Worm (Caenorhabditis elegans) whole organism, L1 larva: Measurements from ENCODE around the gene F10C2.3.

Source experiments
- C04F5.9 ChIP-seq: sonication (generic microtip); optimal IDR thresholded peaks from 2 replicates; lab custom pipeline; 2016; ENCODE audit warnings: missing genetic modification characterization, missing compliant biosample characterization
- ama-1 ChIP-seq: fragments of 150-350 bp; optimal IDR thresholded peaks from 2 replicates; lab custom pipeline; 2014
- blmp-1 ChIP-seq: fragments of 150-350 bp; optimal IDR thresholded peaks from 2 replicates; lab custom pipeline; 2014; ENCODE audit warnings: missing biosample characterization, missing genetic modification characterization
- ces-1 ChIP-seq: fragments of 150-350 bp; optimal IDR thresholded peaks from 2 replicates; lab custom pipeline; 2014; ENCODE audit warnings: missing biosample characterization, missing genetic modification reagents, missing genetic modification characterization
- dpl-1 ChIP-seq, 3 experiments: fragments of 150-350 bp in 2 of 3; sonication (generic microtip) in 1 of 3; optimal IDR thresholded peaks; 2 replicates each; lab custom pipeline; 2014 to 2017; ENCODE audit warnings: missing biosample characterization in 3 of 3, missing genetic modification characterization in 3 of 3, missing genetic modification reagents in 3 of 3
- efl-1 ChIP-seq, 4 experiments: fragments of 150-350 bp; optimal IDR thresholded peaks in 3 of 4; peaks in 1 of 4; 1 replicate in 1 of 4; 2 replicates in 3 of 4; lab custom pipeline; 2014; ENCODE audit warnings: missing biosample characterization in 2 of 4, missing genetic modification characterization in 2 of 4, missing genetic modification reagents in 2 of 4
- elt-2 ChIP-seq: sonication (generic microtip); optimal IDR thresholded peaks from 2 replicates; lab custom pipeline; 2016; ENCODE audit warnings: missing genetic modification characterization, mild to moderate bottlenecking, inconsistent platforms, missing compliant biosample characterization, missing genetic modification reagents
- elt-3 ChIP-seq, 6 experiments: fragments of 150-350 bp in 1 of 6; sonication (generic microtip); optimal IDR thresholded peaks; 2 replicates each; lab custom pipeline; 2017 to 2018; ENCODE audit warnings: missing biosample characterization in 6 of 6, missing genetic modification characterization in 6 of 6, inconsistent platforms in 1 of 6
- ets-5 ChIP-seq: fragments of 200-800 bp; sonication (Bioruptor generic); IDR thresholded peaks from 2 replicates; pipeline ENCODE4 v1.3.6; 2022; ENCODE audit warnings: missing genetic modification characterization, missing compliant biosample characterization
- fos-1 ChIP-seq: fragments of 150-350 bp; optimal IDR thresholded peaks from 2 replicates; lab custom pipeline; 2014; ENCODE audit warnings: missing biosample characterization, missing genetic modification characterization
- hpl-2 ChIP-seq: fragments of 150-350 bp; optimal IDR thresholded peaks from 2 replicates; lab custom pipeline; 2014; ENCODE audit warnings: missing biosample characterization, missing genetic modification reagents, missing genetic modification characterization
- irx-1 ChIP-seq: sonication (generic microtip); optimal IDR thresholded peaks from 2 replicates; lab custom pipeline; 2016; ENCODE audit warnings: missing genetic modification characterization, missing compliant biosample characterization
- isw-1 ChIP-seq: fragments of 200-800 bp; sonication (Bioruptor generic); IDR thresholded peaks from 2 replicates; pipeline ENCODE4 v1.3.6; 2022; ENCODE audit warnings: missing genetic modification characterization, missing compliant biosample characterization
- jun-1 ChIP-seq: fragments of 150-350 bp; optimal IDR thresholded peaks from 2 replicates; lab custom pipeline; 2014; ENCODE audit warnings: missing biosample characterization, missing genetic modification reagents, missing genetic modification characterization
- lin-14 ChIP-seq: fragments of 200-800 bp; sonication (Bioruptor generic); optimal IDR thresholded peaks from 2 replicates; lab custom pipeline; 2018; ENCODE audit warnings: mild to moderate bottlenecking, missing genetic modification characterization, moderate library complexity, missing compliant biosample characterization
- lin-35 ChIP-seq, 2 experiments: fragments of 150-350 bp; optimal IDR thresholded peaks; 2 replicates each; lab custom pipeline; 2014; ENCODE audit warnings: missing biosample characterization in 2 of 2, missing genetic modification characterization in 2 of 2, missing genetic modification reagents in 2 of 2
- lir-3 ChIP-seq: sonication (generic microtip); optimal IDR thresholded peaks from 2 replicates; lab custom pipeline; 2016; ENCODE audit warnings: mild to moderate bottlenecking, missing genetic modification characterization, moderate library complexity, missing compliant biosample characterization; ENCODE audit not compliant: poor library complexity
- lsy-2 ChIP-seq, 2 experiments: fragments of 150-350 bp; optimal IDR thresholded peaks; 2 replicates each; lab custom pipeline; 2014; ENCODE audit warnings: missing biosample characterization in 2 of 2, missing genetic modification characterization in 2 of 2
- mdl-1 ChIP-seq, 2 experiments: fragments of 150-350 bp; optimal IDR thresholded peaks; 2 replicates each; lab custom pipeline; 2014 to 2017; ENCODE audit warnings: missing biosample characterization in 2 of 2, missing genetic modification characterization in 2 of 2, inconsistent platforms in 1 of 2
- mef-2 ChIP-seq: fragments of 150-350 bp; optimal IDR thresholded peaks from 2 replicates; lab custom pipeline; 2014; ENCODE audit warnings: missing biosample characterization, missing genetic modification characterization
- mep-1 ChIP-seq: fragments of 150-350 bp; optimal IDR thresholded peaks from 2 replicates; lab custom pipeline; 2014; ENCODE audit warnings: missing biosample characterization, missing genetic modification characterization
- nhr-12 ChIP-seq: sonication (generic microtip); optimal IDR thresholded peaks from 2 replicates; lab custom pipeline; 2017; ENCODE audit warnings: missing biosample characterization, missing genetic modification characterization
- nhr-20 ChIP-seq: sonication (generic microtip); optimal IDR thresholded peaks from 2 replicates; lab custom pipeline; 2016; ENCODE audit warnings: mild to moderate bottlenecking, missing genetic modification characterization, missing compliant biosample characterization
- nhr-71 ChIP-seq: sonication (generic microtip); optimal IDR thresholded peaks from 2 replicates; lab custom pipeline; 2016; ENCODE audit warnings: mild to moderate bottlenecking, missing genetic modification characterization, moderate library complexity, missing compliant biosample characterization
- nhr-77 ChIP-seq: fragments of 150-350 bp; optimal IDR thresholded peaks from 2 replicates; lab custom pipeline; 2014; ENCODE audit warnings: missing biosample characterization, missing genetic modification characterization
- nhr-84 ChIP-seq: sonication (generic microtip); optimal IDR thresholded peaks from 2 replicates; lab custom pipeline; 2017; ENCODE audit warnings: missing biosample characterization, missing genetic modification characterization
- nhr-85 ChIP-seq: sonication (generic microtip); peaks from one replicate; lab custom pipeline; 2016; ENCODE audit warnings: missing genetic modification characterization, inconsistent platforms, missing compliant biosample characterization
- pag-3 ChIP-seq: sonication (generic microtip); optimal IDR thresholded peaks from 2 replicates; lab custom pipeline; 2017; ENCODE audit warnings: missing genetic modification characterization, mild to moderate bottlenecking, missing compliant biosample characterization, antibody characterized with exemption, borderline replicate concordance; ENCODE audit not compliant: insufficient read depth
- skn-1 ChIP-seq: fragments of 150-350 bp; optimal IDR thresholded peaks from 2 replicates; lab custom pipeline; 2014; ENCODE audit warnings: missing biosample characterization, missing genetic modification characterization
- snu-23 ChIP-seq: sonication (generic microtip); optimal IDR thresholded peaks from 2 replicates; lab custom pipeline; 2016; ENCODE audit warnings: missing genetic modification characterization, missing compliant biosample characterization
- swsn-7 ChIP-seq: sonication (generic microtip); optimal IDR thresholded peaks from 2 replicates; lab custom pipeline; 2016; ENCODE audit warnings: missing genetic modification characterization, missing compliant biosample characterization
- tlp-1 ChIP-seq: fragments of 150-350 bp; optimal IDR thresholded peaks from 2 replicates; lab custom pipeline; 2014; ENCODE audit warnings: missing biosample characterization, missing genetic modification characterization
- unc-30 ChIP-seq: sonication (generic microtip); optimal IDR thresholded peaks from 2 replicates; lab custom pipeline; 2017; ENCODE audit warnings: missing biosample characterization, missing genetic modification characterization
- xbp-1 ChIP-seq: sonication (generic microtip); optimal IDR thresholded peaks from 2 replicates; lab custom pipeline; 2016; ENCODE audit warnings: missing genetic modification characterization, missing compliant biosample characterization
- zip-4 ChIP-seq: fragments of 200-800 bp; sonication (Bioruptor generic); optimal IDR thresholded peaks from 2 replicates; lab custom pipeline; 2018; ENCODE audit warnings: mild to moderate bottlenecking, missing genetic modification characterization, moderate library complexity, missing compliant biosample characterization

F10C2.3 gene

DNA sequence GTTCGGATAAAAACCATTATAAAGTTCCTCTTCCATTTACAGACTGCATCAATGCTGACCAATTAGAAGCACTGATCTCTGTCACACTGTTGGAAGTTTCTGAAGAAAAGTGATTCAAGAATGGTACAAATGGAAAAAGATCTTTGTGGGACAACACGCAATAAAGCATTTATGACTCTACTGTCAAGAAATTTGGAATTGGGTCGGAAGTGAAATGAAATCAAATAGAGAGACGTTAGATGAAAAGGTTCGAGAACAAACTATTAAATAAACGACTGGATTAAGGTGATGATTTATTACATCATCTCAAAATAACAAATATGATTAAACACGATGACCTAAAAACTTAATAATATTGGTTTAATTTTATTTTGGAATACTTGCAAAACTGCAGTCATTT is 13.6 kb upstream of the F10C2.3 start, which contains the start of gene F57F5.3:
TSS of gene F57F5.3 (minus strand) at position 101 of the 400 bp plus-strand sequence.
- TF ChIP-seq isw-1 = no peak
- TF ChIP-seq dpl-1 (GFP tag; optimal IDR thresholded peaks at IDR 0.05; lab: Kevin White, UChicago) = no peak
- TF ChIP-seq zip-4 (GFP tag; lab: Kevin White, UChicago) = no peak
- no peak for TF ChIP-seq nhr-12 (tag; lab: Kevin White, UChicago)
- TF ChIP-seq ets-5 = no peak
- no peak for TF ChIP-seq lir-3
- no peak for TF ChIP-seq irx-1 (tag; lab: Kevin White, UChicago)
- TF ChIP-seq ama-1 = no peak
- TF ChIP-seq jun-1 (tag; lab: Kevin White, UChicago) = no peak
- no peak for TF ChIP-seq mep-1 (tag; lab: Kevin White, UChicago)
- TF ChIP-seq C04F5.9 (tag; lab: Kevin White, UChicago) = no peak
- no peak for TF ChIP-seq xbp-1 (tag; lab: Kevin White, UChicago)
- TF ChIP-seq nhr-84 (tag; lab: Kevin White, UChicago) = no peak
- TF ChIP-seq pag-3 (tag; lab: Kevin White, UChicago) = no peak
- TF ChIP-seq unc-30 (tag; lab: Kevin White, UChicago) = no peak
- no peak for TF ChIP-seq nhr-77 (tag; lab: Kevin White, UChicago)
- no peak for TF ChIP-seq swsn-7

ce11 chrV:12011686-12012085 is 8.4 kb upstream of the F10C2.3 start:
- TF ChIP-seq skn-1 (tag; lab: Kevin White, UChicago) (no peak), nhr-71 (tag; lab: Kevin White, UChicago) (peak; percentile 22), lsy-2 (tag; optimal IDR thresholded peaks at IDR 0.05; lab: Kevin White, UChicago) (no peak), mdl-1 (tag; optimal IDR thresholded peaks at IDR 0.05; lab: Kevin White, UChicago) (no peak), blmp-1 (tag; lab: Kevin White, UChicago) (peak; percentile 97), nhr-85 (tag; lab: Kevin White, UChicago) (peak; percentile 53), lin-14 (GFP tag; lab: Kevin White, UChicago) (peak; percentile 11), efl-1 (optimal IDR thresholded peaks at IDR 0.05; lab: Kevin White, UChicago) (no peak), efl-1 (GFP tag; optimal IDR thresholded peaks at IDR 0.05 in 1 of 2; lab: Kevin White, UChicago) (peak in 1 of 2 experiments; percentile 86), lin-35 (GFP tag; optimal IDR thresholded peaks at IDR 0.05; lab: Kevin White, UChicago) (peak in 1 of 2 experiments; percentile 2), fos-1 (no peak), hpl-2 (GFP tag; lab: Kevin White, UChicago) (no peak), snu-23 (GFP tag; lab: Kevin White, UChicago) (peak; percentile 10), nhr-20 (tag; lab: Kevin White, UChicago) (peak; percentile 14), elt-3 (tag; optimal IDR thresholded peaks at IDR 0.05; lab: Kevin White, UChicago) (peak in 5 of 6 experiments; percentile 49 to 94 (median 71))

- no peak for TF ChIP-seq isw-1
- TF ChIP-seq elt-2 (tag; lab: Kevin White, UChicago) = peak; percentile 55
- no peak for TF ChIP-seq mep-1 (tag; lab: Kevin White, UChicago)
- TF ChIP-seq nhr-12 (tag; lab: Kevin White, UChicago) = no peak
- no peak for TF ChIP-seq nhr-71 (tag; lab: Kevin White, UChicago)
- TF ChIP-seq, all 84 proteins: peak for 1
These were observed 6.8 kb upstream of the F10C2.3 start, which contains the start of gene add-2 for ce11 chrV:12013298-12013697. TSS of gene add-2 (minus strand) at chrV:12013406.

- TF ChIP-seq blmp-1 (tag; lab: Kevin White, UChicago) = no peak
- no peak for TF ChIP-seq mef-2 (tag; lab: Kevin White, UChicago)
- no peak for TF ChIP-seq mdl-1 (tag; optimal IDR thresholded peaks at IDR 0.05; lab: Kevin White, UChicago)
- TF ChIP-seq ces-1 (GFP tag; lab: Kevin White, UChicago) = no peak
- no peak for TF ChIP-seq tlp-1
These were observed 814 bp downstream of the F10C2.3 start for ce11 chrV:12020940-12021339.
